Fruit fly (Drosophila melanogaster): Measurements from ENCODE around the gene CG1299.

Gene CG1299

DNA sequence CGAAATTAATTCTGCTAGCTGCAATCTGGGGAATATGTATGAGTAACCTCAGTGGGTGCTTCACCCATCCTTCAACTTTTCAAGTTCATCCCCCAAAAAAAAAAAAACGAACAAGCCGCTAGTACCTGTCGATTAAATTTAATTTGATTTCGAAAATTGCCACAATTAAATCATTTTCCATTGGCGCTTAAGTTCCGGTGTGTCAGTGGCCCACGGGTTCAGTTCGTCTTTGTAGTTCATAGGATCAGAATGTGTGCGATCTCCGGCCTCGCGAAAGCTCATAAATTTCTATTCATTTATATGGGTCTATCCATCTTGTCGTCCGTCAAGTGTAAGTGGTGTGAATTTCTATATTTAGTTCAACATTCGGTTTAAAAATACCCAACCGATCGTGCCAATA is 6.4 kb upstream of the CG1299 start, which contains the start of gene CG32260:
TSS of gene CG32260 (plus strand) at position 301 of the 400 bp plus-strand sequence.
- TF ChIP-seq HLH106 (tag; optimal IDR thresholded peaks at IDR 0.05), result no peak
- no peak for TF ChIP-seq dsf (GFP tag; optimal IDR thresholded peaks at IDR 0.05; ENCODE audit: borderline replicate concordance)
- no peak for TF ChIP-seq foxo (GFP tag; optimal IDR thresholded peaks at IDR 0.05)
- no peak for TF ChIP-seq psq (GFP tag; optimal IDR thresholded peaks at IDR 0.05)
- no peak for TF ChIP-seq Abd-B (GFP tag; optimal IDR thresholded peaks at IDR 0.05)
- no peak for TF ChIP-seq h (GFP tag; optimal IDR thresholded peaks at IDR 0.05)
- no peak for TF ChIP-seq OdsH (GFP tag; optimal IDR thresholded peaks at IDR 0.05)
- no peak for TF ChIP-seq dl (GFP tag; optimal IDR thresholded peaks at IDR 0.05; ENCODE audit: insufficient read depth in 1 of 2, partially characterized antibody in 2 of 2)
- TF ChIP-seq rgr (GFP tag; optimal IDR thresholded peaks at IDR 0.05), result no peak
- no peak for TF ChIP-seq GATAd (GFP tag; optimal IDR thresholded peaks at IDR 0.05)
- no peak for TF ChIP-seq CG32264 (GFP tag; optimal IDR thresholded peaks at IDR 0.05)
- TF ChIP-seq Dif (GFP tag; optimal IDR thresholded peaks at IDR 0.05; ENCODE audit: partially characterized antibody), result no peak
- TF ChIP-seq CG9705 (GFP tag; optimal IDR thresholded peaks at IDR 0.05), result no peak
- TF ChIP-seq Sp1 (GFP tag; optimal IDR thresholded peaks at IDR 0.05), result no peak
- no peak for TF ChIP-seq Myc (optimal IDR thresholded peaks at IDR 0.05)
- TF ChIP-seq Hnf4 (GFP tag; optimal IDR thresholded peaks at IDR 0.05), result no peak
- no peak for TF ChIP-seq ey (GFP tag; optimal IDR thresholded peaks at IDR 0.05)
- no peak for TF ChIP-seq pan (optimal IDR thresholded peaks at IDR 0.05)
- no peak for TF ChIP-seq Rel (GFP tag; optimal IDR thresholded peaks at IDR 0.05)
- TF ChIP-seq Rel (tag; optimal IDR thresholded peaks at IDR 0.05), result no peak

DNA sequence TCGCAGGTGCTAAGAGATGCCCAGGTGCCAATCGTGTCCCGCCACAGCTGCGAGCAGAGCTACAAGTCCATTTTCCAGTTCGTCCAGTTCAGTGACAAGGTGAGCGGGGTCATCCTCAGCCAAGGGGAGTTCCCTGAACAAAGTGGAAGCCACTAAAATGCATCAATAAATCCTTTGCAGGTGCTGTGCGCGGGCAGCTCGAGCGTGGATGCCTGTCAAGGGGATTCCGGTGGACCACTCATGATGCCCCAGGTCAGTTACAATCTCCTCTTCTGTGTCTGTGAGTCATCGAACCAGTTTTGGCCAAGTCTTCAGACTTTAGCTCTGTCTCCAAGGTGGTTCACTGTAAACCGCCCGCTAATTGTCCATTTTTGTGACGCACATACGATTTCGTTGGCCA is 3.3 kb upstream of the CG1299 start:
- TF ChIP-seq Rel (GFP tag; optimal IDR thresholded peaks at IDR 0.05) (no peak), Rel (tag; optimal IDR thresholded peaks at IDR 0.05) (peak; percentile 76), Sp1 (GFP tag; optimal IDR thresholded peaks at IDR 0.05) (no peak)

DNA sequence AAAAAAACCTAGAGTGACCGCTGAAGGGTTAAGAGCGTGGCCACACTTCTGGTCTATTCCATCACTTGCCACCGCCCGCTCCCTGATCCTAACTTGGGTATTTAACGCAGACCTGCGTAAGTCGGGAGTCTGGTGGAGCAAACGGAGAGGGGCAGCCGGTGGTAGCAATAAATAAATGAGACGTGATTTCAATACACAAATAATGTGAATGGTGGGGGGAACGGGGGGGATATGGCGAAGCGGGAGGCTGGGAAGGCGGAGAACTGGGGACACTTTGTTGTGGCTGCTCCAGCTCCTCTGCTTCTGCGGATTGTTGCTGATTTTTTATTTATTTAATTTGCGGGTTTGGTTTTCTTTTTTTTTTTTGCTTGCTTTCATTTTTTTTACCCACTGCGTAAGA is 9.4 kb downstream of the CG1299 start:
- TF ChIP-seq woc (GFP tag; optimal IDR thresholded peaks at IDR 0.05) (no peak), usp (GFP tag; optimal IDR thresholded peaks at IDR 0.05) (no peak), CG9705 (GFP tag; optimal IDR thresholded peaks at IDR 0.05) (no peak), fru (GFP tag; optimal IDR thresholded peaks at IDR 0.05) (no peak), jim (GFP tag; optimal IDR thresholded peaks at IDR 0.05) (no peak), pan (optimal IDR thresholded peaks at IDR 0.05) (no peak), Rel (GFP tag; optimal IDR thresholded peaks at IDR 0.05) (no peak), Rel (tag; optimal IDR thresholded peaks at IDR 0.05) (no peak), psq (GFP tag; optimal IDR thresholded peaks at IDR 0.05) (no peak), GATAd (GFP tag; optimal IDR thresholded peaks at IDR 0.05) (no peak), brk (GFP tag; optimal IDR thresholded peaks at IDR 0.05) (no peak), Myc (optimal IDR thresholded peaks at IDR 0.05) (no peak)

DNA sequence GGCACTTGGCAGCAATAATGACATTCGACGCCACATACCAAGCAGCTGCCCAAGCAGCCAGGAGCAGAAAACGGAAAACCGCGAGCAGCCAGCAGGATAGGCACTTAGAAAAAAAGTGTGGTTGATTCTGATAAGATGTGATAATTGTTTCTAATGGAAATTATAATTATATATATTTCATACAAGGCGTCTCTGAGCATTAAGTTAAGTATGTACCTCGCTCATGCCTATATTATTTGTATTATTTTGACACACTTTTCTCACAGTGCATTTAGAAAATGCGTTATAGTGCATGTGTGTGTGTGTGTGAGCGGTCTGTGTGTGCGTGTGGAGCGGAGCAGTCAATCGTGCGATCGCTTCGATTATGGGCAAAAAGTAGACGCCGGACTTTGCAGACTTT is 9.9 kb downstream of the CG1299 start:
- TF ChIP-seq dmrt93B (GFP tag; optimal IDR thresholded peaks at IDR 0.05) (peak; percentile 34), woc (GFP tag; optimal IDR thresholded peaks at IDR 0.05) (peak; percentile 19), fru (GFP tag; optimal IDR thresholded peaks at IDR 0.05) (peak; percentile 67), rgr (GFP tag; optimal IDR thresholded peaks at IDR 0.05) (peak; percentile 75), br (GFP tag; optimal IDR thresholded peaks at IDR 0.05) (peak; percentile 54), tai (GFP tag; optimal IDR thresholded peaks at IDR 0.05) (no peak), jim (GFP tag; optimal IDR thresholded peaks at IDR 0.05) (no peak), h (GFP tag; optimal IDR thresholded peaks at IDR 0.05) (peak; percentile 76), pan (optimal IDR thresholded peaks at IDR 0.05) (no peak), Hnf4 (GFP tag; optimal IDR thresholded peaks at IDR 0.05) (peak; percentile 37), Dif (GFP tag; optimal IDR thresholded peaks at IDR 0.05; ENCODE audit: partially characterized antibody) (no peak), psq (GFP tag; optimal IDR thresholded peaks at IDR 0.05) (peak; percentile 38), HLH106 (tag; optimal IDR thresholded peaks at IDR 0.05) (peak; percentile 78), sv (GFP tag; optimal IDR thresholded peaks at IDR 0.05) (no peak), Dfd (GFP tag; optimal IDR thresholded peaks at IDR 0.05) (no peak), Jra (GFP tag; optimal IDR thresholded peaks at IDR 0.05) (no peak), foxo (GFP tag; optimal IDR thresholded peaks at IDR 0.05) (peak in 1 of 2 experiments; percentile 70), lola (GFP tag; optimal IDR thresholded peaks at IDR 0.05) (no peak), OdsH (GFP tag; optimal IDR thresholded peaks at IDR 0.05) (peak; percentile 49), CrebA (GFP tag; optimal IDR thresholded peaks at IDR 0.05; ENCODE audit: borderline replicate concordance) (no peak), Hr78 (GFP tag; optimal IDR thresholded peaks at IDR 0.05) (no peak), Rel (GFP tag; optimal IDR thresholded peaks at IDR 0.05) (no peak), Rel (tag; optimal IDR thresholded peaks at IDR 0.05) (no peak), dl (GFP tag; optimal IDR thresholded peaks at IDR 0.05; ENCODE audit: insufficient read depth in 1 of 2, partially characterized antibody in 2 of 2) (no peak), N (GFP tag; optimal IDR thresholded peaks at IDR 0.05) (no peak), Vsx2 (GFP tag; optimal IDR thresholded peaks at IDR 0.05; ENCODE audit: partially characterized antibody) (no peak), Abd-B (GFP tag; optimal IDR thresholded peaks at IDR 0.05) (no peak), Sp1 (GFP tag; optimal IDR thresholded peaks at IDR 0.05) (peak; percentile 72), CG9705 (GFP tag; optimal IDR thresholded peaks at IDR 0.05) (peak; percentile 38), Myc (optimal IDR thresholded peaks at IDR 0.05) (no peak), Hr83 (GFP tag; optimal IDR thresholded peaks at IDR 0.05; ENCODE audit: poor library complexity, severe bottlenecking) (no peak), dsf (GFP tag; optimal IDR thresholded peaks at IDR 0.05; ENCODE audit: borderline replicate concordance) (no peak), GATAd (GFP tag; optimal IDR thresholded peaks at IDR 0.05) (no peak), usp (GFP tag; optimal IDR thresholded peaks at IDR 0.05) (no peak), Mio (GFP tag; optimal IDR thresholded peaks at IDR 0.05) (no peak), CG32264 (GFP tag; optimal IDR thresholded peaks at IDR 0.05) (no peak), sage (GFP tag; optimal IDR thresholded peaks at IDR 0.05) (peak; percentile 40), brk (GFP tag; optimal IDR thresholded peaks at IDR 0.05) (peak; percentile 60), ey (GFP tag; optimal IDR thresholded peaks at IDR 0.05) (peak; percentile 61)

Measured in whole organism, wandering third instar larva.